Fruit fly (Drosophila melanogaster) whole organism, embryonic: ENCODE measurements around the gene CG15152.

ENCODE experiments used
- Antp ChIP-seq: fragments of 200-800 bp; sonication (Bioruptor generic); optimal IDR thresholded peaks from 3 replicates; lab custom pipeline; 2016; ENCODE audit warnings: missing biosample characterization, missing genetic modification characterization
- CG10565 ChIP-seq: fragments of 200-800 bp; sonication (Bioruptor generic); optimal IDR thresholded peaks from 3 replicates; lab custom pipeline; 2016; ENCODE audit warnings: missing biosample characterization, mild to moderate bottlenecking, missing genetic modification characterization
- CG10654 ChIP-seq: fragments of 200-800 bp; sonication (Bioruptor generic); optimal IDR thresholded peaks from 2 replicates; lab custom pipeline; 2016; ENCODE audit warnings: missing biosample characterization, missing genetic modification characterization
- CG12769 ChIP-seq: fragments of 200-800 bp; sonication (Bioruptor generic); optimal IDR thresholded peaks from 2 replicates; lab custom pipeline; 2019; ENCODE audit warnings: missing biosample characterization, mild to moderate bottlenecking, missing genetic modification characterization, moderate library complexity
- CG14014 ChIP-seq: fragments of 200-800 bp; sonication (Bioruptor generic); IDR thresholded peaks from 2 replicates; pipeline ENCODE4 v1.3.6; 2022; ENCODE audit warnings: missing biosample characterization, missing genetic modification characterization
- CG15514 ChIP-seq: fragments of 200-800 bp; sonication (Bioruptor generic); optimal IDR thresholded peaks from 3 replicates; lab custom pipeline; 2017; ENCODE audit warnings: missing biosample characterization, missing genetic modification characterization, mild to moderate bottlenecking, moderate library complexity, missing genetic modification reagents
- CG16779 ChIP-seq: fragments of 200-800 bp; sonication (Bioruptor generic); IDR thresholded peaks from 2 replicates; pipeline ENCODE4 v1.3.6; 2022; ENCODE audit warnings: missing biosample characterization, missing genetic modification characterization
- CG17328 ChIP-seq: fragments of 200-800 bp; sonication (Bioruptor generic); IDR thresholded peaks from 2 replicates; pipeline ENCODE4 v1.3.6; 2022; ENCODE audit warnings: missing biosample characterization, missing genetic modification characterization
- CG18619 ChIP-seq: fragments of 200-800 bp; sonication (Bioruptor generic); optimal IDR thresholded peaks from 3 replicates; lab custom pipeline; 2017; ENCODE audit warnings: missing biosample characterization, mild to moderate bottlenecking, missing genetic modification characterization
- CG2129 ChIP-seq: fragments of 200-800 bp; sonication (Bioruptor generic); IDR thresholded peaks from 2 replicates; pipeline ENCODE4 v1.3.6; 2022; ENCODE audit warnings: missing biosample characterization, missing genetic modification characterization; ENCODE audit not compliant: partially characterized antibody
- CG2202 ChIP-seq: fragments of 200-800 bp; sonication (Bioruptor generic); optimal IDR thresholded peaks from 2 replicates; lab custom pipeline; 2018; ENCODE audit warnings: missing biosample characterization, mild to moderate bottlenecking, missing genetic modification characterization
- CG31365 ChIP-seq: fragments of 200-800 bp; sonication (Bioruptor generic); optimal IDR thresholded peaks from 2 replicates; lab custom pipeline; 2018; ENCODE audit warnings: missing biosample characterization, mild to moderate bottlenecking, missing genetic modification characterization
- CG4424 ChIP-seq: fragments of 200-800 bp; sonication (Bioruptor generic); optimal IDR thresholded peaks from 3 replicates; lab custom pipeline; 2016; ENCODE audit warnings: missing biosample characterization, missing genetic modification characterization
- CG6683 ChIP-seq: fragments of 200-800 bp; sonication (Bioruptor generic); optimal IDR thresholded peaks from 2 replicates; lab custom pipeline; 2017; ENCODE audit warnings: missing biosample characterization, mild to moderate bottlenecking, missing genetic modification characterization, missing genetic modification reagents
- CG6813 ChIP-seq: fragments of 200-800 bp; sonication (Bioruptor generic); optimal IDR thresholded peaks from 2 replicates; lab custom pipeline; 2017; ENCODE audit warnings: missing biosample characterization, missing genetic modification characterization, mild to moderate bottlenecking, moderate library complexity, missing genetic modification reagents
- CG7556 ChIP-seq: fragments of 200-800 bp; sonication (Bioruptor generic); optimal IDR thresholded peaks from 2 replicates; lab custom pipeline; 2017; ENCODE audit warnings: missing biosample characterization, mild to moderate bottlenecking, missing genetic modification characterization
- CG8281 ChIP-seq: fragments of 200-800 bp; sonication (Bioruptor generic); optimal IDR thresholded peaks from 2 replicates; lab custom pipeline; 2018; ENCODE audit warnings: missing biosample characterization, mild to moderate bottlenecking, missing genetic modification characterization, moderate library complexity
- Dip2 ChIP-seq: fragments of 200-800 bp; sonication (Bioruptor generic); IDR thresholded peaks from 2 replicates; pipeline ENCODE4 v1.3.6; 2022; ENCODE audit warnings: missing biosample characterization, missing genetic modification characterization
- Dip3 ChIP-seq: fragments of 200-800 bp; sonication (Bioruptor generic); optimal IDR thresholded peaks from 3 replicates; lab custom pipeline; 2016; ENCODE audit warnings: missing biosample characterization, missing genetic modification characterization
- Fer1 ChIP-seq: fragments of 200-800 bp; sonication (Bioruptor generic); optimal IDR thresholded peaks from 2 replicates; lab custom pipeline; 2017; ENCODE audit warnings: missing biosample characterization, mild to moderate bottlenecking, missing genetic modification characterization
- GATAe ChIP-seq: fragments of 200-800 bp; sonication (Bioruptor generic); conservative IDR thresholded peaks from 2 replicates; pipeline ENCODE4 v1.3.6; 2022; ENCODE audit warnings: missing biosample characterization, missing genetic modification characterization
- H2.0 ChIP-seq: fragments of 200-800 bp; sonication (Bioruptor generic); IDR thresholded peaks from 2 replicates; pipeline ENCODE4 v1.3.6; 2022; ENCODE audit warnings: missing biosample characterization, missing genetic modification characterization
- HLH4C ChIP-seq: fragments of 200-800 bp; sonication (Bioruptor generic); IDR thresholded peaks from 3 replicates; pipeline ENCODE4 v1.3.6; 2022; ENCODE audit warnings: missing biosample characterization, missing genetic modification characterization; ENCODE audit not compliant: partially characterized antibody
- Hr39 ChIP-seq: fragments of >200 bp; optimal IDR thresholded peaks from 2 replicates; lab custom pipeline; 2017
- Hr78 ChIP-seq, 2 experiments: fragments of 200-800 bp in 1 of 2; fragments of >200 bp in 1 of 2; sonication (Bioruptor generic) in 1 of 2; optimal IDR thresholded peaks; 2 replicates each; lab custom pipeline; 2017 to 2019; ENCODE audit warnings: missing biosample characterization in 2 of 2, missing genetic modification characterization in 2 of 2, mild to moderate bottlenecking in 1 of 2, moderate library complexity in 1 of 2
- Lim3 ChIP-seq: fragments of 200-800 bp; sonication (Bioruptor generic); IDR thresholded peaks from 2 replicates; pipeline ENCODE4 v1.3.6; 2022; ENCODE audit warnings: missing biosample characterization, missing genetic modification characterization
- ab ChIP-seq: fragments of 200-800 bp; sonication (Bioruptor generic); optimal IDR thresholded peaks from 2 replicates; lab custom pipeline; 2016; ENCODE audit warnings: missing biosample characterization, missing genetic modification characterization
- chif ChIP-seq, 2 experiments: fragments of 200-800 bp; sonication (Bioruptor generic); optimal IDR thresholded peaks; 3 replicates each; lab custom pipeline; 2016; ENCODE audit warnings: missing biosample characterization in 2 of 2, missing genetic modification characterization in 2 of 2
- chn ChIP-seq: fragments of 200-800 bp; sonication (Bioruptor generic); optimal IDR thresholded peaks from 2 replicates; lab custom pipeline; 2016; ENCODE audit warnings: missing biosample characterization, missing genetic modification characterization
- cwo ChIP-seq: fragments of 200-800 bp; sonication (Bioruptor generic); optimal IDR thresholded peaks from 3 replicates; lab custom pipeline; 2017; ENCODE audit warnings: missing biosample characterization, missing genetic modification characterization, mild to moderate bottlenecking, moderate library complexity, missing genetic modification reagents
- dati ChIP-seq: fragments of 200-800 bp; sonication (Bioruptor generic); IDR thresholded peaks from 2 replicates; pipeline ENCODE4 v1.3.6; 2022; ENCODE audit warnings: missing biosample characterization, missing genetic modification characterization
- dimm ChIP-seq: fragments of 200-800 bp; sonication (Bioruptor generic); IDR thresholded peaks from 2 replicates; pipeline ENCODE4 v1.3.6; 2022; ENCODE audit warnings: missing biosample characterization, missing genetic modification characterization
- dysf ChIP-seq: fragments of 200-800 bp; sonication (Bioruptor generic); IDR thresholded peaks from 3 replicates; pipeline ENCODE4 v1.3.6; 2022; ENCODE audit warnings: missing biosample characterization, missing genetic modification characterization
- ftz-f1 ChIP-seq: fragments of 200-800 bp; sonication (Bioruptor generic); optimal IDR thresholded peaks from 2 replicates; lab custom pipeline; 2016; ENCODE audit warnings: missing biosample characterization, missing genetic modification characterization
- gsb ChIP-seq: fragments of 200-800 bp; sonication (Bioruptor generic); IDR thresholded peaks from 2 replicates; pipeline ENCODE4 v1.3.6; 2022; ENCODE audit warnings: missing biosample characterization, missing genetic modification characterization
- hkb ChIP-seq, 2 experiments: fragments of 200-800 bp in 1 of 2; fragments of >200 bp in 1 of 2; sonication (Bioruptor generic) in 1 of 2; IDR thresholded peaks in 1 of 2; optimal IDR thresholded peaks in 1 of 2; 2 replicates each; pipeline versions ENCODE4 v1.3.6 to Lab custom; 2017 to 2022; ENCODE audit warnings: missing biosample characterization in 1 of 2, missing genetic modification characterization in 1 of 2
- maf-S ChIP-seq: fragments of 200-800 bp; sonication (Bioruptor generic); optimal IDR thresholded peaks from 2 replicates; lab custom pipeline; 2016; ENCODE audit warnings: missing biosample characterization, missing genetic modification characterization
- peb ChIP-seq: fragments of 200-800 bp; sonication (Bioruptor generic); IDR thresholded peaks from 2 replicates; pipeline ENCODE4 v1.3.6; 2022; ENCODE audit warnings: missing biosample characterization, missing genetic modification characterization
- ranshi ChIP-seq: fragments of 200-800 bp; sonication (Bioruptor generic); IDR thresholded peaks from 2 replicates; pipeline ENCODE4 v1.3.6; 2022; ENCODE audit warnings: missing biosample characterization, missing genetic modification characterization
- sob ChIP-seq: fragments of 200-800 bp; sonication (Bioruptor generic); IDR thresholded peaks from 2 replicates; pipeline ENCODE4 v1.3.6; 2022; ENCODE audit warnings: missing biosample characterization, missing genetic modification characterization
- stc ChIP-seq: fragments of 200-800 bp; sonication (Bioruptor generic); IDR thresholded peaks from 2 replicates; pipeline ENCODE4 v1.3.6; 2022; ENCODE audit warnings: missing biosample characterization, missing genetic modification characterization
- sug ChIP-seq: fragments of 200-800 bp; optimal IDR thresholded peaks from 2 replicates; lab custom pipeline; 2019; ENCODE audit warnings: missing biosample characterization, mild to moderate bottlenecking, missing genetic modification characterization, moderate library complexity
- tin ChIP-seq: fragments of 200-800 bp; sonication (Bioruptor generic); optimal IDR thresholded peaks from 3 replicates; lab custom pipeline; 2016; ENCODE audit warnings: missing biosample characterization, missing genetic modification characterization
- toy ChIP-seq: fragments of 200-800 bp; sonication (Bioruptor generic); IDR thresholded peaks from 2 replicates; pipeline ENCODE4 v1.3.6; 2022; ENCODE audit warnings: missing biosample characterization, missing genetic modification characterization
- tup ChIP-seq: fragments of 200-800 bp; sonication (Bioruptor generic); optimal IDR thresholded peaks from 2 replicates; lab custom pipeline; 2016; ENCODE audit warnings: missing biosample characterization, mild to moderate bottlenecking, missing genetic modification characterization, moderate library complexity
- twi ChIP-seq: fragments of 200-800 bp; optimal IDR thresholded peaks from 2 replicates; lab custom pipeline; 2019; ENCODE audit warnings: missing biosample characterization, mild to moderate bottlenecking, missing genetic modification characterization, moderate library complexity
- tx ChIP-seq: fragments of 200-800 bp; sonication (Bioruptor generic); optimal IDR thresholded peaks from 2 replicates; lab custom pipeline; 2016; ENCODE audit warnings: missing biosample characterization, missing genetic modification characterization
- unpg ChIP-seq: fragments of 200-800 bp; sonication (Bioruptor generic); optimal IDR thresholded peaks from 3 replicates; lab custom pipeline; 2018; ENCODE audit warnings: missing biosample characterization, mild to moderate bottlenecking, missing genetic modification characterization, moderate library complexity
- wor ChIP-seq: fragments of 200-800 bp; sonication (Bioruptor generic); IDR thresholded peaks from 2 replicates; pipeline ENCODE4 v1.3.6; 2022; ENCODE audit warnings: missing biosample characterization, missing genetic modification characterization
- z ChIP-seq: fragments of 200-800 bp; sonication (Bioruptor generic); IDR thresholded peaks from 3 replicates; pipeline ENCODE4 v1.3.6; 2022; ENCODE audit warnings: missing biosample characterization, missing genetic modification characterization
- zf30C ChIP-seq: fragments of 200-800 bp; sonication (Bioruptor generic); optimal IDR thresholded peaks from 3 replicates; lab custom pipeline; 2018; ENCODE audit warnings: missing biosample characterization, mild to moderate bottlenecking, missing genetic modification characterization

Gene CG15152

DNA sequence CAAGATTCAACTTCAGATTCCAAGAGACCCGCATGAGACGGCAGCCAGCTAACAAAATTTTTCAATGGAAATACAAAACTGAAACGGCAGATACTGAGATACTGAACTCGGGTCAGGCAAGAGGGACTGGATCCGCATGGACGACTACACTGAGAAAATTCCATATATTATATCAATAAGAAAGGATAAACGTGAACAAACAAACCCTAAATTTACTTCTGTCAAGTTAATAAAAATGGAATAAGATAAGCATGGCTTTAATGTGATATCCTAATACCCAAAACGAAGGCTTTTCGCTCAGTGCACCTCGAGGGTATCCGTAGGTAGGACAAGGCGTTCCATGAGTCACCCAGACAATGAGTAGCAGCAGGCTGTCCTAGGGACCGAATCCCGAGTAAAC is 30.9 kb downstream of the CG15152 start (continued):
- TF ChIP-seq CG7556 (peak; percentile 83), Hr39 (lab: Kevin White, UChicago) (no peak), dysf (GFP tag; lab: Robert Waterston, UW) (peak; percentile 77), CG10565 (GFP tag; lab: Kevin White, UChicago) (peak; percentile 68), ranshi (GFP tag; lab: Robert Waterston, UW) (peak; percentile 79; the same call in 1 of the 2 replicates), ftz-f1 (GFP tag; lab: Kevin White, UChicago) (peak; percentile 13), Dip3 (GFP tag; lab: Kevin White, UChicago) (peak; percentile 73), Fer1 (GFP tag; lab: Kevin White, UChicago) (peak; percentile 63), maf-S (GFP tag; lab: Kevin White, UChicago) (peak; percentile 81), H2.0 (peak; percentile 85), unpg (GFP tag; lab: Kevin White, UChicago) (peak; percentile 85), chif (GFP tag; optimal IDR thresholded peaks at IDR 0.05; lab: Kevin White, UChicago) (peak; percentile 86 to 95), CG6813 (peak; percentile 84), CG8281 (tag; lab: Kevin White, UChicago) (peak; percentile 54), wor (GFP tag; lab: Robert Waterston, UW) (peak; percentile 66), CG2202 (peak; percentile 82), peb (GFP tag; lab: Robert Waterston, UW) (peak; percentile 82), CG18619 (GFP tag; lab: Kevin White, UChicago) (peak; percentile 63), hkb (optimal IDR thresholded peaks at IDR 0.05; lab: Kevin White, UChicago) (no peak), hkb (GFP tag; IDR thresholded peaks at IDR 0.05; lab: Robert Waterston, UW) (peak; percentile 75), tx (GFP tag; lab: Kevin White, UChicago) (peak; percentile 74), CG15514 (peak; percentile 52), CG17328 (GFP tag; lab: Robert Waterston, UW) (peak; percentile 93), chn (GFP tag; lab: Kevin White, UChicago) (peak; percentile 83), CG16779 (no peak), CG2129 (no peak), CG4424 (peak; percentile 91), CG12769 (tag; lab: Kevin White, UChicago) (peak; percentile 66), dimm (peak; percentile 44; the same call in 1 of the 2 replicates), HLH4C (GFP tag; lab: Robert Waterston, UW) (no peak), zf30C (peak; percentile 98), CG10654 (GFP tag; lab: Kevin White, UChicago) (peak; percentile 86), twi (tag; lab: Kevin White, UChicago) (peak; percentile 84), ab (peak; percentile 69), dati (GFP tag; lab: Robert Waterston, UW) (peak; percentile 47; the same call in 1 of the 2 replicates), GATAe (GFP tag; lab: Robert Waterston, UW) (no peak), Hr78 (GFP tag; optimal IDR thresholded peaks at IDR 0.05; lab: Kevin White, UChicago) (peak in 1 of 2 experiments; percentile 60), sug (tag; lab: Kevin White, UChicago) (no peak), Lim3 (GFP tag; lab: Robert Waterston, UW) (no peak), Dip2 (GFP tag; lab: Robert Waterston, UW) (0 out of 2 replicates have a peak, but pooled peaks have one; percentile 9), CG31365 (peak; percentile 16), stc (peak; percentile 45; the same call in 1 of the 2 replicates), tup (GFP tag; lab: Kevin White, UChicago) (peak; percentile 79), Antp (GFP tag; lab: Kevin White, UChicago) (peak; percentile 84), gsb (GFP tag; lab: Robert Waterston, UW) (peak; percentile 60), tin (GFP tag; lab: Kevin White, UChicago) (peak; percentile 94), z (GFP tag; lab: Robert Waterston, UW) (peak; percentile 62; the same call in 1 of the 3 replicates), toy (GFP tag; lab: Robert Waterston, UW) (no peak), CG14014 (GFP tag; lab: Robert Waterston, UW) (peak; percentile 61; the same call in 1 of the 2 replicates), cwo (GFP tag; lab: Kevin White, UChicago) (no peak), sob (GFP tag; lab: Robert Waterston, UW) (peak; percentile 77), CG6683 (GFP tag; lab: Kevin White, UChicago) (peak; percentile 22)
